Fruit fly (Drosophila melanogaster): ENCODE results near the gene CG17217.

dm6 chr2L:12161467-12161866 lies 8.9 kb upstream of the CG17217 start, which contains the start of gene CG31861:
- no peak for TF ChIP-seq achi (GFP tag; optimal IDR thresholded peaks at IDR 0.05)
- TF ChIP-seq Smox (GFP tag; optimal IDR thresholded peaks at IDR 0.05), result no peak
- TF ChIP-seq CG11294 (GFP tag; IDR thresholded peaks at IDR 0.05), result no peak
- TF ChIP-seq CG1621 (tag; optimal IDR thresholded peaks at IDR 0.05), result no peak
- no peak for TF ChIP-seq Gug (GFP tag; IDR thresholded peaks at IDR 0.05)
- no peak for TF ChIP-seq fkh (GFP tag; optimal IDR thresholded peaks at IDR 0.05)
- no peak for TF ChIP-seq CG4318 (GFP tag; optimal IDR thresholded peaks at IDR 0.05)
- no peak for TF ChIP-seq CG8632 (GFP tag; optimal IDR thresholded peaks at IDR 0.05)
- no peak for TF ChIP-seq fd59A (GFP tag; optimal IDR thresholded peaks at IDR 0.05)
